Fruit fly (Drosophila melanogaster) whole organism, embryonic: ENCODE results near the gene CG42393.
A peak's percentile ranks its signal among the peaks of the same experiment; 100 is the strongest.

Experiments
- Adf1 ChIP-seq: fragments of 200-800 bp; sonication (Bioruptor generic); IDR thresholded peaks from 2 replicates; pipeline ENCODE4 v1.3.6; 2022; ENCODE audit warnings: missing biosample characterization, missing genetic modification characterization
- CG10565 ChIP-seq: fragments of 200-800 bp; sonication (Bioruptor generic); optimal IDR thresholded peaks from 3 replicates; lab custom pipeline; 2016; ENCODE audit warnings: missing biosample characterization, mild to moderate bottlenecking, missing genetic modification characterization
- CG12104 ChIP-seq: fragments of 200-800 bp; sonication (Bioruptor generic); optimal IDR thresholded peaks from 3 replicates; lab custom pipeline; 2016; ENCODE audit warnings: missing biosample characterization, missing genetic modification characterization
- CG14050 ChIP-seq: fragments of 200-800 bp; sonication (Bioruptor generic); IDR thresholded peaks from 3 replicates; pipeline ENCODE4 v1.3.6; 2022; ENCODE audit warnings: missing biosample characterization, missing genetic modification characterization
- CG14441 ChIP-seq: fragments of 200-800 bp; sonication (Bioruptor generic); IDR thresholded peaks from 2 replicates; pipeline ENCODE4 v1.3.6; 2022; ENCODE audit warnings: missing biosample characterization, missing genetic modification characterization
- CG14860 ChIP-seq: fragments of 200-800 bp; sonication (Bioruptor generic); IDR thresholded peaks from 3 replicates; pipeline ENCODE4 v1.3.6; 2022; ENCODE audit warnings: missing biosample characterization, missing genetic modification characterization; ENCODE audit not compliant: partially characterized antibody
- CG15011 ChIP-seq: fragments of 200-800 bp; sonication (Bioruptor generic); optimal IDR thresholded peaks from 3 replicates; lab custom pipeline; 2018; ENCODE audit warnings: missing biosample characterization, mild to moderate bottlenecking, missing genetic modification characterization
- CG15479 ChIP-seq: fragments of 200-800 bp; sonication (Bioruptor generic); optimal IDR thresholded peaks from 3 replicates; lab custom pipeline; 2019; ENCODE audit warnings: missing biosample characterization, mild to moderate bottlenecking, missing genetic modification characterization, moderate library complexity
- CG17385 ChIP-seq: fragments of 200-800 bp; sonication (Bioruptor generic); optimal IDR thresholded peaks from 3 replicates; lab custom pipeline; 2018; ENCODE audit warnings: missing biosample characterization, mild to moderate bottlenecking, missing genetic modification characterization
- CG33213 ChIP-seq: fragments of 200-800 bp; sonication (Bioruptor generic); optimal IDR thresholded peaks from 3 replicates; lab custom pipeline; 2016; ENCODE audit warnings: missing biosample characterization, missing genetic modification characterization
- CG7786 ChIP-seq: fragments of 200-800 bp; sonication (Bioruptor generic); optimal IDR thresholded peaks from 2 replicates; lab custom pipeline; 2016; ENCODE audit warnings: missing biosample characterization, missing genetic modification characterization
- Camta ChIP-seq: fragments of 200-800 bp; sonication (Bioruptor generic); optimal IDR thresholded peaks from 2 replicates; lab custom pipeline; 2016; ENCODE audit warnings: missing biosample characterization, missing genetic modification characterization
- D19A ChIP-seq: fragments of 200-800 bp; optimal IDR thresholded peaks from 3 replicates; lab custom pipeline; 2019; ENCODE audit warnings: missing biosample characterization, mild to moderate bottlenecking, missing genetic modification characterization, moderate library complexity
- Eip74EF ChIP-seq, 2 experiments: fragments of 200-800 bp in 1 of 2; fragments of >200 bp in 1 of 2; sonication (Bioruptor generic) in 1 of 2; optimal IDR thresholded peaks; 2 replicates each; lab custom pipeline; 2017 to 2019; ENCODE audit warnings: missing biosample characterization in 2 of 2, missing genetic modification characterization in 2 of 2, mild to moderate bottlenecking in 1 of 2, moderate library complexity in 1 of 2
- Gug ChIP-seq: fragments of 200-800 bp; sonication (Bioruptor generic); IDR thresholded peaks from 4 replicates; pipeline ENCODE4 v1.3.6; 2022; ENCODE audit warnings: missing biosample characterization, missing genetic modification characterization
- HLH4C ChIP-seq: fragments of 200-800 bp; sonication (Bioruptor generic); IDR thresholded peaks from 3 replicates; pipeline ENCODE4 v1.3.6; 2022; ENCODE audit warnings: missing biosample characterization, missing genetic modification characterization; ENCODE audit not compliant: partially characterized antibody
- Med ChIP-seq: fragments of 200-800 bp; sonication (Bioruptor generic); peaks from one replicate; lab custom pipeline; 2016; ENCODE audit warnings: missing biosample characterization, missing genetic modification characterization, mild to moderate bottlenecking, inconsistent platforms, moderate library complexity
- NFAT ChIP-seq: fragments of 200-800 bp; sonication (Bioruptor generic); IDR thresholded peaks from 2 replicates; pipeline ENCODE4 v1.3.6; 2022; ENCODE audit warnings: missing biosample characterization, missing genetic modification characterization
- Opbp ChIP-seq: fragments of 200-800 bp; sonication (Bioruptor generic); IDR thresholded peaks from 3 replicates; pipeline ENCODE4 v1.3.6; 2022; ENCODE audit warnings: missing biosample characterization, missing genetic modification characterization; ENCODE audit not compliant: partially characterized antibody
- Rfx ChIP-seq: fragments of 200-800 bp; sonication (Bioruptor generic); IDR thresholded peaks from 2 replicates; pipeline ENCODE4 v1.3.6; 2022; ENCODE audit warnings: missing biosample characterization, missing genetic modification characterization
- Six4 ChIP-seq: fragments of 200-800 bp; sonication (Bioruptor generic); optimal IDR thresholded peaks from 2 replicates; lab custom pipeline; 2016; ENCODE audit warnings: missing biosample characterization, missing genetic modification characterization
- Sox100B ChIP-seq: fragments of 200-800 bp; sonication (Bioruptor generic); optimal IDR thresholded peaks from 3 replicates; lab custom pipeline; 2018; ENCODE audit warnings: missing biosample characterization, mild to moderate bottlenecking, missing genetic modification characterization
- Sox102F ChIP-seq: fragments of 200-800 bp; sonication (Bioruptor generic); optimal IDR thresholded peaks from 2 replicates; lab custom pipeline; 2018; ENCODE audit warnings: missing biosample characterization, mild to moderate bottlenecking, missing genetic modification characterization, moderate library complexity
- croc ChIP-seq: fragments of 200-800 bp; sonication (Bioruptor generic); conservative IDR thresholded peaks from 3 replicates; pipeline ENCODE4 v1.3.6; 2022; ENCODE audit warnings: missing biosample characterization, missing genetic modification characterization
- crol ChIP-seq: fragments of 200-800 bp; sonication (Bioruptor generic); IDR thresholded peaks from 2 replicates; pipeline ENCODE4 v1.3.6; 2022; ENCODE audit warnings: missing biosample characterization, missing genetic modification characterization
- dimm ChIP-seq: fragments of 200-800 bp; sonication (Bioruptor generic); IDR thresholded peaks from 2 replicates; pipeline ENCODE4 v1.3.6; 2022; ENCODE audit warnings: missing biosample characterization, missing genetic modification characterization
- disco-r ChIP-seq: fragments of 200-800 bp; sonication (Bioruptor generic); optimal IDR thresholded peaks from 2 replicates; lab custom pipeline; 2016; ENCODE audit warnings: missing biosample characterization, missing genetic modification characterization
- exex ChIP-seq: fragments of 200-800 bp; sonication (Bioruptor generic); optimal IDR thresholded peaks from 4 replicates; lab custom pipeline; 2018; ENCODE audit warnings: missing biosample characterization, mild to moderate bottlenecking, missing genetic modification characterization, moderate library complexity
- fd96Cb ChIP-seq: fragments of 200-800 bp; sonication (Bioruptor generic); optimal IDR thresholded peaks from 2 replicates; lab custom pipeline; 2018; ENCODE audit warnings: missing biosample characterization, mild to moderate bottlenecking, missing genetic modification characterization, moderate library complexity
- gcm2 ChIP-seq: fragments of 200-800 bp; sonication (Bioruptor generic); optimal IDR thresholded peaks from 2 replicates; lab custom pipeline; 2016; ENCODE audit warnings: missing biosample characterization, missing genetic modification characterization
- jumu ChIP-seq: fragments of 200-800 bp; sonication (Bioruptor generic); optimal IDR thresholded peaks from 3 replicates; lab custom pipeline; 2016; ENCODE audit warnings: missing biosample characterization, missing genetic modification characterization
- klu ChIP-seq: fragments of 200-800 bp; sonication (Bioruptor generic); IDR thresholded peaks from 2 replicates; pipeline ENCODE4 v1.3.6; 2022; ENCODE audit warnings: missing biosample characterization, missing genetic modification characterization
- knrl ChIP-seq: fragments of 200-800 bp; sonication (Bioruptor generic); IDR thresholded peaks from 3 replicates; pipeline ENCODE4 v1.3.6; 2022; ENCODE audit warnings: missing biosample characterization, missing genetic modification characterization; ENCODE audit not compliant: partially characterized antibody
- lilli ChIP-seq: fragments of 200-800 bp; sonication (Bioruptor generic); optimal IDR thresholded peaks from 3 replicates; lab custom pipeline; 2016; ENCODE audit warnings: missing biosample characterization, missing genetic modification characterization
- luna ChIP-seq: fragments of 200-800 bp; sonication (Bioruptor generic); optimal IDR thresholded peaks from 2 replicates; lab custom pipeline; 2016; ENCODE audit warnings: missing biosample characterization, missing genetic modification characterization
- phol ChIP-seq: fragments of 200-800 bp; sonication (Bioruptor generic); optimal IDR thresholded peaks from 3 replicates; lab custom pipeline; 2018; ENCODE audit warnings: missing biosample characterization, mild to moderate bottlenecking, missing genetic modification characterization, moderate library complexity
- psq ChIP-seq: fragments of 200-800 bp; sonication (Bioruptor generic); optimal IDR thresholded peaks from 2 replicates; lab custom pipeline; 2017; ENCODE audit warnings: missing biosample characterization, missing genetic modification characterization
- schlank ChIP-seq: fragments of 200-800 bp; sonication (Bioruptor generic); optimal IDR thresholded peaks from 2 replicates; lab custom pipeline; 2018; ENCODE audit warnings: missing biosample characterization, mild to moderate bottlenecking, missing genetic modification characterization
- so ChIP-seq: fragments of 200-800 bp; sonication (Bioruptor generic); IDR thresholded peaks from 3 replicates; pipeline ENCODE4 v1.3.6; 2022; ENCODE audit warnings: missing biosample characterization, missing genetic modification characterization
- unc-4 ChIP-seq: fragments of 200-800 bp; sonication (Bioruptor generic); IDR thresholded peaks from 2 replicates; pipeline ENCODE4 v1.3.6; 2022; ENCODE audit warnings: missing biosample characterization, missing genetic modification characterization; ENCODE audit not compliant: partially characterized antibody
- wdn ChIP-seq: fragments of 200-800 bp; sonication (Bioruptor generic); IDR thresholded peaks from 2 replicates; pipeline ENCODE4 v1.3.6; 2022; ENCODE audit warnings: missing biosample characterization, missing genetic modification characterization

The CG42393 gene

dm6 chr3L:17995203-17996143 lies 47.1 kb upstream of the CG42393 start (continued):
- TF ChIP-seq crol (GFP tag; lab: Robert Waterston, UW) (peak; percentile 91), so (GFP tag; lab: Robert Waterston, UW) (peak; percentile 53; the same call in 1 of the 3 replicates), Adf1 (peak; percentile 12; the same call in 1 of the 2 replicates), Gug (GFP tag; lab: Robert Waterston, UW) (no peak), Camta (GFP tag; lab: Kevin White, UChicago) (no peak), wdn (GFP tag; lab: Robert Waterston, UW) (no peak), Eip74EF (GFP tag; optimal IDR thresholded peaks at IDR 0.05; lab: Kevin White, UChicago) (peak in 1 of 2 experiments; percentile 86), klu (GFP tag; lab: Robert Waterston, UW) (peak; percentile 56)

- no peak for TF ChIP-seq gcm2 (GFP tag; lab: Kevin White, UChicago)
- no peak for TF ChIP-seq fd96Cb (tag; lab: Kevin White, UChicago)
- no peak for TF ChIP-seq Opbp (GFP tag; lab: Robert Waterston, UW)
- TF ChIP-seq jumu (GFP tag; lab: Kevin White, UChicago), result no peak
- no peak for TF ChIP-seq D19A (tag; lab: Kevin White, UChicago)
- no peak for TF ChIP-seq luna (GFP tag; lab: Kevin White, UChicago)
- TF ChIP-seq, all 482 proteins: peak for 0
These were observed 45.6 kb upstream of the CG42393 start for dm6 chr3L:17996950-17997349.

- peak; percentile 55 for TF ChIP-seq Med (GFP tag; lab: Kevin White, UChicago)
- no peak for TF ChIP-seq fd96Cb (tag; lab: Kevin White, UChicago)
- TF ChIP-seq Rfx (GFP tag; lab: Robert Waterston, UW), result 0 out of 2 replicates have a peak, but pooled peaks have one; percentile 20
These were observed 45.0 kb upstream of the CG42393 start for dm6 chr3L:17997495-17997894.

dm6 chr3L:17999406-18000101 lies 43.0 kb upstream of the CG42393 start:
- TF ChIP-seq CG15011 (peak; percentile 90), croc (GFP tag; lab: Robert Waterston, UW) (peak; percentile 85), disco-r (GFP tag; lab: Kevin White, UChicago) (peak; percentile 84), CG14441 (GFP tag; lab: Robert Waterston, UW) (peak; percentile 75), Sox102F (GFP tag; lab: Kevin White, UChicago) (peak; percentile 92), exex (tag; lab: Kevin White, UChicago) (peak; percentile 85), Sox100B (GFP tag; lab: Kevin White, UChicago) (peak; percentile 95), CG33213 (peak; percentile 89), CG17385 (GFP tag; lab: Kevin White, UChicago) (peak; percentile 89), NFAT (GFP tag; lab: Robert Waterston, UW) (peak; percentile 56), dimm (GFP tag; lab: Robert Waterston, UW) (peak; percentile 52; the same call in 1 of the 2 replicates), schlank (tag; lab: Kevin White, UChicago) (peak; percentile 68), CG12104 (peak; percentile 92), CG14050 (GFP tag; lab: Robert Waterston, UW) (peak; percentile 81), CG15479 (GFP tag; lab: Kevin White, UChicago) (peak; percentile 47), knrl (GFP tag; lab: Robert Waterston, UW) (0 out of 3 replicates have a peak, but pooled peaks have one; percentile 23), HLH4C (GFP tag; lab: Robert Waterston, UW) (0 out of 3 replicates have a peak, but pooled peaks have one; percentile 12), psq (peak; percentile 60), CG10565 (peak; percentile 50), phol (tag; lab: Kevin White, UChicago) (peak; percentile 96), CG7786 (GFP tag; lab: Kevin White, UChicago) (peak; percentile 95), Six4 (GFP tag; lab: Kevin White, UChicago) (peak; percentile 94), unc-4 (GFP tag; lab: Robert Waterston, UW) (no peak), CG14860 (GFP tag; lab: Robert Waterston, UW) (no peak), lilli (GFP tag; lab: Kevin White, UChicago) (peak; percentile 96)
